Fruit fly (Drosophila melanogaster): ENCODE measurements around the gene CG14312.

Gene CG14312

dm6 chr3R:18298298-18298899, 15.1 kb upstream of the CG14312 start (continued):
- TF ChIP-seq CG34376 (GFP tag; optimal IDR thresholded peaks at IDR 0.05) (peak; percentile 50), CG1024 (GFP tag; IDR thresholded peaks at IDR 0.05) (no peak), phol (tag; optimal IDR thresholded peaks at IDR 0.05) (no peak), ftz-f1 (GFP tag; optimal IDR thresholded peaks at IDR 0.05) (peak; percentile 97), CG2129 (GFP tag; IDR thresholded peaks at IDR 0.05; ENCODE audit: partially characterized antibody) (no peak), toy (GFP tag; IDR thresholded peaks at IDR 0.05) (no peak), CG11398 (GFP tag; optimal IDR thresholded peaks at IDR 0.05) (peak; percentile 40), CG16863 (GFP tag; optimal IDR thresholded peaks at IDR 0.05) (no peak), Dp (GFP tag; optimal IDR thresholded peaks at IDR 0.05) (no peak), CG17829 (tag; optimal IDR thresholded peaks at IDR 0.05) (no peak), tll (GFP tag; optimal IDR thresholded peaks at IDR 0.05) (peak in 1 of 2 experiments; percentile 57), sqz (GFP tag; optimal IDR thresholded peaks at IDR 0.05) (peak; percentile 8), dmrt11E (tag; optimal IDR thresholded peaks at IDR 0.05) (no peak), zf30C (GFP tag; optimal IDR thresholded peaks at IDR 0.05) (no peak), Doc3 (GFP tag; IDR thresholded peaks at IDR 0.05; ENCODE audit: partially characterized antibody) (no peak), CG12219 (GFP tag; optimal IDR thresholded peaks at IDR 0.05) (peak; percentile 18), z (GFP tag; IDR thresholded peaks at IDR 0.05) (peak; percentile 74; the same call in 2 of the 3 replicates), Sin3A (optimal IDR thresholded peaks at IDR 0.05) (no peak), CG7372 (GFP tag; IDR thresholded peaks at IDR 0.05) (no peak), CG10543 (GFP tag; optimal IDR thresholded peaks at IDR 0.05) (peak; percentile 59), rib (GFP tag; IDR thresholded peaks at IDR 0.05) (peak; percentile 84), CG2875 (GFP tag; optimal IDR thresholded peaks at IDR 0.05) (peak; percentile 3), unc-4 (GFP tag; IDR thresholded peaks at IDR 0.05; ENCODE audit: partially characterized antibody) (no peak), bsh (GFP tag; optimal IDR thresholded peaks at IDR 0.05) (peak in 1 of 2 experiments; percentile 4), CG1832 (GFP tag; optimal IDR thresholded peaks at IDR 0.05) (no peak), CG15011 (GFP tag; optimal IDR thresholded peaks at IDR 0.05) (no peak), CG5180 (GFP tag; optimal IDR thresholded peaks at IDR 0.05) (no peak), Stat92E (GFP tag; optimal IDR thresholded peaks at IDR 0.05) (no peak), kah (GFP tag; optimal IDR thresholded peaks at IDR 0.05) (peak; percentile 83), CG15601 (tag; optimal IDR thresholded peaks at IDR 0.05) (no peak), CG13424 (tag; optimal IDR thresholded peaks at IDR 0.05) (no peak), CG8388 (GFP tag; optimal IDR thresholded peaks at IDR 0.05) (no peak), ewg (GFP tag; optimal IDR thresholded peaks at IDR 0.05) (peak; percentile 59), zen2 (GFP tag; IDR thresholded peaks at IDR 0.05; ENCODE audit: partially characterized antibody) (no peak), CG16813 (GFP tag; IDR thresholded peaks at IDR 0.05; ENCODE audit: partially characterized antibody) (no peak), nmo (GFP tag; optimal IDR thresholded peaks at IDR 0.05) (no peak), jigr1 (GFP tag; IDR thresholded peaks at IDR 0.05) (no peak), usp (GFP tag; optimal IDR thresholded peaks at IDR 0.05) (no peak), CG30020 (tag; optimal IDR thresholded peaks at IDR 0.05) (no peak), CG9215 (GFP tag; IDR thresholded peaks at IDR 0.05) (no peak), pb (GFP tag; optimal IDR thresholded peaks at IDR 0.05) (peak; percentile 12), CG15269 (tag; optimal IDR thresholded peaks at IDR 0.05) (no peak), Meics (GFP tag; optimal IDR thresholded peaks at IDR 0.05) (peak; percentile 31), Antp (GFP tag; optimal IDR thresholded peaks at IDR 0.05) (no peak), CG12299 (tag; optimal IDR thresholded peaks at IDR 0.05) (no peak), CG30403 (GFP tag; optimal IDR thresholded peaks at IDR 0.05) (no peak), CG10267 (tag; optimal IDR thresholded peaks at IDR 0.05) (no peak), CG16815 (GFP tag; optimal IDR thresholded peaks at IDR 0.05) (peak; percentile 6), GATAe (GFP tag; conservative IDR thresholded peaks at IDR 0.05) (no peak)
